Worm (Caenorhabditis elegans) whole organism, L4 larva: Measurements from ENCODE around the gene F47B8.3.

Experiments used
- D1046.2 ChIP-seq: fragments of 200-800 bp; sonication (Bioruptor generic); IDR thresholded peaks from 2 replicates; pipeline ENCODE4 v1.3.6; 2022; ENCODE audit warnings: missing genetic modification characterization, missing compliant biosample characterization
- F49E8.2 ChIP-seq: sonication (generic microtip); optimal IDR thresholded peaks from 2 replicates; lab custom pipeline; 2016; ENCODE audit warnings: missing compliant biosample characterization, mild to moderate bottlenecking, missing genetic modification characterization, borderline replicate concordance
- ama-1 ChIP-seq: fragments of 150-350 bp; optimal IDR thresholded peaks from 2 replicates; lab custom pipeline; 2014; ENCODE audit warnings: inconsistent platforms, mixed read lengths
- arid-1 ChIP-seq: fragments of 200-800 bp; sonication (Bioruptor generic); conservative IDR thresholded peaks from 2 replicates; pipeline ENCODE4 v1.3.6; 2022; ENCODE audit warnings: missing genetic modification reagents, missing genetic modification characterization, missing compliant biosample characterization
- ceh-44 ChIP-seq: fragments of 200-800 bp; sonication (Bioruptor generic); IDR thresholded peaks from 2 replicates; pipeline ENCODE4 v1.3.6; 2022; ENCODE audit warnings: missing genetic modification reagents, missing genetic modification characterization, missing compliant biosample characterization
- ceh-62 ChIP-seq: sonication (generic microtip); optimal IDR thresholded peaks from 2 replicates; lab custom pipeline; 2017; ENCODE audit warnings: missing biosample characterization, missing genetic modification characterization
- daf-12 ChIP-seq: fragments of 150-350 bp; optimal IDR thresholded peaks from 2 replicates; lab custom pipeline; 2014; ENCODE audit warnings: missing biosample characterization, missing genetic modification reagents, missing genetic modification characterization
- daf-16 ChIP-seq, 3 experiments: sonication (generic microtip); optimal IDR thresholded peaks; 2 replicates each; lab custom pipeline; 2016 to 2017; ENCODE audit warnings: missing genetic modification characterization in 3 of 3, missing genetic modification reagents in 3 of 3, mild to moderate bottlenecking in 2 of 3, missing compliant biosample characterization in 2 of 3, missing biosample characterization in 1 of 3, moderate library complexity in 1 of 3
- dve-1 ChIP-seq: sonication (generic microtip); optimal IDR thresholded peaks from 2 replicates; lab custom pipeline; 2017; ENCODE audit warnings: antibody characterized with exemption, mild to moderate bottlenecking, missing genetic modification characterization, missing compliant biosample characterization; ENCODE audit not compliant: insufficient read depth
- egl-43 ChIP-seq: fragments of 200-800 bp; sonication (Bioruptor generic); IDR thresholded peaks from 2 replicates; pipeline ENCODE4 v1.3.6; 2022; ENCODE audit warnings: missing genetic modification reagents, missing genetic modification characterization, missing compliant biosample characterization
- gei-8 ChIP-seq: fragments of 200-800 bp; sonication (Bioruptor generic); optimal IDR thresholded peaks from 2 replicates; lab custom pipeline; 2018; ENCODE audit warnings: mild to moderate bottlenecking, missing genetic modification characterization, missing compliant biosample characterization
- hlh-11 ChIP-seq: fragments of 200-800 bp; sonication (Bioruptor generic); optimal IDR thresholded peaks from 2 replicates; lab custom pipeline; 2018; ENCODE audit warnings: mild to moderate bottlenecking, missing genetic modification characterization, missing compliant biosample characterization
- hlh-30 ChIP-seq: sonication (generic microtip); optimal IDR thresholded peaks from 2 replicates; lab custom pipeline; 2017; ENCODE audit warnings: antibody characterized with exemption, mild to moderate bottlenecking, missing genetic modification characterization, missing compliant biosample characterization; ENCODE audit not compliant: insufficient read depth
- hmg-1.1 ChIP-seq: fragments of 200-800 bp; sonication (Bioruptor generic); IDR thresholded peaks from 2 replicates; pipeline ENCODE4 v1.3.6; 2022; ENCODE audit warnings: missing genetic modification reagents, missing genetic modification characterization, missing compliant biosample characterization
- jun-1 ChIP-seq: fragments of 150-350 bp; optimal IDR thresholded peaks from 2 replicates; lab custom pipeline; 2014; ENCODE audit warnings: missing biosample characterization, missing genetic modification reagents, missing genetic modification characterization
- lim-7 ChIP-seq: fragments of 200-800 bp; sonication (Bioruptor generic); IDR thresholded peaks from 2 replicates; pipeline ENCODE4 v1.3.6; 2022; ENCODE audit warnings: missing genetic modification characterization, missing compliant biosample characterization
- lin-13 ChIP-seq: fragments of 150-350 bp; optimal IDR thresholded peaks from 2 replicates; lab custom pipeline; 2014; ENCODE audit warnings: missing biosample characterization, missing genetic modification reagents, missing genetic modification characterization
- lin-29 ChIP-seq: fragments of 200-800 bp; sonication (Bioruptor generic); IDR thresholded peaks from 2 replicates; pipeline ENCODE4 v1.3.6; 2022; ENCODE audit warnings: missing genetic modification reagents, missing genetic modification characterization, missing compliant biosample characterization
- lsy-2 ChIP-seq, 2 experiments: fragments of 150-350 bp in 1 of 2; sonication (generic microtip) in 1 of 2; optimal IDR thresholded peaks; 2 replicates each; lab custom pipeline; 2014 to 2017; ENCODE audit warnings: missing biosample characterization in 2 of 2, missing genetic modification characterization in 2 of 2
- madf-5 ChIP-seq, 2 experiments: fragments of 200-800 bp; sonication (Bioruptor generic); IDR thresholded peaks; 2 replicates each; pipeline ENCODE4 v1.3.6; 2022; ENCODE audit warnings: missing compliant biosample characterization in 2 of 2, missing genetic modification characterization in 2 of 2
- madf-9 ChIP-seq: fragments of 200-800 bp; sonication (Bioruptor generic); conservative IDR thresholded peaks from 2 replicates; pipeline ENCODE4 v1.3.6; 2022; ENCODE audit warnings: missing genetic modification reagents, missing genetic modification characterization, missing compliant biosample characterization
- mdl-1 ChIP-seq, 2 experiments: fragments of 150-350 bp in 1 of 2; sonication (generic microtip) in 1 of 2; optimal IDR thresholded peaks; 2 replicates each; lab custom pipeline; 2014 to 2017; ENCODE audit warnings: missing biosample characterization in 2 of 2, missing genetic modification characterization in 2 of 2
- mep-1 ChIP-seq: fragments of 150-350 bp; sonication (generic microtip); optimal IDR thresholded peaks from 3 replicates; lab custom pipeline; 2014; ENCODE audit warnings: missing biosample characterization, missing genetic modification characterization
- mes-2 ChIP-seq: sonication (generic microtip); optimal IDR thresholded peaks from 2 replicates; lab custom pipeline; 2016; ENCODE audit warnings: missing genotype, mild to moderate bottlenecking, missing genetic modification characterization, missing compliant biosample characterization; ENCODE audit not compliant: poor library complexity, severe bottlenecking
- mxl-2 ChIP-seq: fragments of 200-800 bp; sonication (Bioruptor generic); conservative IDR thresholded peaks from 2 replicates; pipeline ENCODE4 v1.3.6; 2022; ENCODE audit warnings: missing genetic modification reagents, missing genetic modification characterization, missing compliant biosample characterization
- mxl-3 ChIP-seq: fragments of 200-800 bp; sonication (Bioruptor generic); optimal IDR thresholded peaks from 2 replicates; lab custom pipeline; 2018; ENCODE audit warnings: mild to moderate bottlenecking, missing genetic modification characterization, missing compliant biosample characterization
- nhr-102 ChIP-seq: sonication (generic microtip); optimal IDR thresholded peaks from 2 replicates; lab custom pipeline; 2016; ENCODE audit warnings: mild to moderate bottlenecking, missing genetic modification characterization, moderate library complexity, missing compliant biosample characterization
- nhr-11 ChIP-seq: fragments of 150-350 bp; optimal IDR thresholded peaks from 2 replicates; lab custom pipeline; 2014; ENCODE audit warnings: missing biosample characterization, missing genetic modification characterization
- nhr-25 ChIP-seq: sonication (generic microtip); optimal IDR thresholded peaks from 2 replicates; lab custom pipeline; 2017; ENCODE audit warnings: missing genetic modification characterization, mild to moderate bottlenecking, missing compliant biosample characterization, antibody characterized with exemption, moderate library complexity, borderline replicate concordance; ENCODE audit not compliant: insufficient read depth
- nhr-28 ChIP-seq: fragments of 150-350 bp; optimal IDR thresholded peaks from 2 replicates; lab custom pipeline; 2014; ENCODE audit warnings: missing biosample characterization, missing genetic modification characterization
- nhr-42 ChIP-seq: fragments of 200-800 bp; sonication (Bioruptor generic); IDR thresholded peaks from 2 replicates; pipeline ENCODE4 v1.3.6; 2022; ENCODE audit warnings: missing genetic modification characterization, missing compliant biosample characterization
- nhr-48 ChIP-seq: sonication (generic microtip); optimal IDR thresholded peaks from 2 replicates; lab custom pipeline; 2016; ENCODE audit warnings: mild to moderate bottlenecking, missing genetic modification characterization, missing compliant biosample characterization
- nhr-6 ChIP-seq: fragments of 150-350 bp; optimal IDR thresholded peaks from 2 replicates; lab custom pipeline; 2014; ENCODE audit warnings: missing biosample characterization, missing genetic modification characterization
- rbr-2 ChIP-seq: sonication (generic microtip); optimal IDR thresholded peaks from 2 replicates; lab custom pipeline; 2016; ENCODE audit warnings: missing genotype, missing genetic modification characterization, missing compliant biosample characterization
- saeg-2 ChIP-seq: fragments of 200-800 bp; sonication (Bioruptor generic); IDR thresholded peaks from 2 replicates; pipeline ENCODE4 v1.3.6; 2022; ENCODE audit warnings: missing genetic modification reagents, missing genetic modification characterization, missing compliant biosample characterization
- snpc-1.2 ChIP-seq: fragments of 200-800 bp; sonication (Bioruptor generic); IDR thresholded peaks from 2 replicates; pipeline ENCODE4 v1.3.6; 2022; ENCODE audit warnings: missing genetic modification reagents, missing genetic modification characterization, missing compliant biosample characterization
- spr-1 ChIP-seq: sonication (generic microtip); optimal IDR thresholded peaks from 2 replicates; lab custom pipeline; 2016; ENCODE audit warnings: mild to moderate bottlenecking, missing genetic modification characterization, missing compliant biosample characterization
- tra-1 ChIP-seq: fragments of 200-800 bp; sonication (Bioruptor generic); IDR thresholded peaks from 2 replicates; pipeline ENCODE4 v1.3.6; 2022; ENCODE audit warnings: missing genetic modification reagents, missing genetic modification characterization, missing compliant biosample characterization
- unc-130 ChIP-seq: sonication (generic microtip); optimal IDR thresholded peaks from 2 replicates; lab custom pipeline; 2016; ENCODE audit warnings: missing genetic modification reagents, missing genetic modification characterization, missing compliant biosample characterization
- unc-39 ChIP-seq: sonication (generic microtip); optimal IDR thresholded peaks from 2 replicates; lab custom pipeline; 2017; ENCODE audit warnings: missing biosample characterization, missing genetic modification characterization
- unc-62 ChIP-seq, 3 experiments: fragments of 150-350 bp in 1 of 3; sonication (generic microtip); optimal IDR thresholded peaks in 2 of 3; peaks in 1 of 3; 1 replicate in 1 of 3; 2 replicates in 2 of 3; lab custom pipeline; 2014 to 2017; ENCODE audit warnings: missing biosample characterization in 3 of 3, missing genetic modification characterization in 3 of 3, missing genetic modification reagents in 3 of 3, missing genotype in 1 of 3
- ztf-11 ChIP-seq: fragments of 150-350 bp; optimal IDR thresholded peaks from 2 replicates; lab custom pipeline; 2014; ENCODE audit warnings: missing biosample characterization, missing genetic modification characterization
- ztf-7 ChIP-seq: fragments of 150-350 bp; optimal IDR thresholded peaks from 2 replicates; lab custom pipeline; 2014; ENCODE audit warnings: missing biosample characterization, missing genetic modification characterization

Gene F47B8.3

DNA sequence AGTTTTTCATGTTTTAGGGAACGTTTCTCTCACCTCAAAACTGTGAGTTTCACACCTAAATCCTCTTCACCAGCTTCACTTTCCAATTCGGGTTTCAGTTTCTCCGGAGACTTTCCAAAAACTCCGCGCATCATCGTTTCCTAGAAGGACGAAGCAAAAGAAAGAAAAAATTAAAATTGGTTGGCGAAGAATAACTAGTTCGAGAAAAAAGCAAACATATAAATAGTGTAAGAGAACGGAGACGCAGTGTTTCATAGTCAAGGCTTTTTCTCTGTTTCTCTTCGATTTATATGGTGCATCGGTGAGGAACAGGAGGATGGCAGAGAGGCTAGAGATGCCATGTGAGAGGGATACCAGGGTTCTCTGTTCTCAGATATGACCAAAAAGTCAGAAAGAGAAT lies at the start of gene F47B8.3:
TSS of gene F47B8.3 (minus strand) at position 261 of the 400 bp plus-strand sequence.
- TF ChIP-seq lsy-2 (tag; optimal IDR thresholded peaks at IDR 0.05; lab: Kevin White, UChicago) (peak in 1 of 2 experiments; percentile 49), unc-62 (GFP tag; optimal IDR thresholded peaks at IDR 0.05 in 1 of 2; lab: Kevin White, UChicago) (no peak), unc-62 (tag; optimal IDR thresholded peaks at IDR 0.05; lab: Kevin White, UChicago) (no peak), ama-1 (no peak), nhr-48 (tag; lab: Kevin White, UChicago) (no peak), snpc-1.2 (GFP tag; lab: Robert Waterston, UW) (no peak), spr-1 (tag; lab: Kevin White, UChicago) (no peak), ceh-44 (GFP tag; lab: Robert Waterston, UW) (no peak), mxl-2 (GFP tag; lab: Robert Waterston, UW) (no peak), hlh-30 (peak; percentile 75), egl-43 (GFP tag; lab: Robert Waterston, UW) (no peak), gei-8 (GFP tag; lab: Kevin White, UChicago) (no peak), nhr-42 (no peak), jun-1 (tag; lab: Kevin White, UChicago) (no peak), mxl-3 (GFP tag; lab: Kevin White, UChicago) (peak; percentile 12), ztf-11 (tag; lab: Kevin White, UChicago) (no peak), madf-9 (GFP tag; lab: Robert Waterston, UW) (no peak), rbr-2 (peak; percentile 19), tra-1 (GFP tag; lab: Robert Waterston, UW) (no peak), lin-29 (GFP tag; lab: Robert Waterston, UW) (no peak), ztf-7 (no peak), nhr-28 (tag; lab: Kevin White, UChicago) (peak; percentile 50), hmg-1.1 (GFP tag; lab: Robert Waterston, UW) (peak; percentile 48), F49E8.2 (tag; lab: Kevin White, UChicago) (no peak), nhr-102 (tag; lab: Kevin White, UChicago) (no peak), dve-1 (peak; percentile 3), lin-13 (GFP tag; lab: Kevin White, UChicago) (no peak), unc-39 (no peak), unc-130 (GFP tag; lab: Kevin White, UChicago) (no peak), D1046.2 (no peak), mep-1 (tag; lab: Kevin White, UChicago) (peak; percentile 59), nhr-25 (tag; lab: Kevin White, UChicago) (no peak), lim-7 (GFP tag; lab: Robert Waterston, UW) (no peak), hlh-11 (tag; lab: Kevin White, UChicago) (peak; percentile 31), ceh-62 (tag; lab: Kevin White, UChicago) (no peak), nhr-6 (tag; lab: Kevin White, UChicago) (peak; percentile 42), mes-2 (tag; lab: Kevin White, UChicago) (no peak), daf-12 (no peak), madf-5 (GFP tag; IDR thresholded peaks at IDR 0.05; lab: Robert Waterston, UW) (no peak), mdl-1 (tag; optimal IDR thresholded peaks at IDR 0.05; lab: Kevin White, UChicago) (peak in 1 of 2 experiments; percentile 70), daf-16 (GFP tag; optimal IDR thresholded peaks at IDR 0.05; lab: Kevin White, UChicago) (no peak), daf-16 (tag; optimal IDR thresholded peaks at IDR 0.05; lab: Kevin White, UChicago) (peak; percentile 9), saeg-2 (GFP tag; lab: Robert Waterston, UW) (no peak), nhr-11 (no peak), arid-1 (no peak)
